Fruit fly (Drosophila melanogaster) whole organism, prepupa: ENCODE data around the gene Rsph3.

ENCODE experiments used
- CG10669 ChIP-seq: fragments of 200-800 bp; sonication (Bioruptor generic); optimal IDR thresholded peaks from 3 replicates; lab custom pipeline; 2018; ENCODE audit warnings: missing biosample characterization, mild to moderate bottlenecking, missing genetic modification characterization, moderate library complexity
- CG11294 ChIP-seq: fragments of 200-800 bp; sonication (Bioruptor generic); IDR thresholded peaks from 2 replicates; pipeline ENCODE4 v1.3.6; 2022; ENCODE audit warnings: missing biosample characterization, missing genetic modification characterization
- CG11762 ChIP-seq: fragments of 200-800 bp; sonication (Bioruptor generic); optimal IDR thresholded peaks from 3 replicates; lab custom pipeline; 2016; ENCODE audit warnings: missing biosample characterization, missing genetic modification characterization; ENCODE audit not compliant: insufficient read depth
- CG11902 ChIP-seq: fragments of 200-800 bp; sonication (Bioruptor generic); optimal IDR thresholded peaks from 3 replicates; lab custom pipeline; 2016; ENCODE audit warnings: missing biosample characterization, missing genetic modification characterization
- CG15336 ChIP-seq: fragments of 200-800 bp; sonication (Bioruptor generic); IDR thresholded peaks from 2 replicates; pipeline ENCODE4 v1.3.6; 2022; ENCODE audit warnings: missing biosample characterization, missing genetic modification characterization
- CG1621 ChIP-seq: fragments of 200-800 bp; sonication (Bioruptor generic); optimal IDR thresholded peaks from 3 replicates; lab custom pipeline; 2018; ENCODE audit warnings: missing biosample characterization, mild to moderate bottlenecking, missing genetic modification characterization
- CG16779 ChIP-seq: fragments of 200-800 bp; sonication (Bioruptor generic); optimal IDR thresholded peaks from 3 replicates; lab custom pipeline; 2017; ENCODE audit warnings: missing biosample characterization, mild to moderate bottlenecking, missing genetic modification characterization
- CG32006 ChIP-seq: fragments of 200-800 bp; sonication (Bioruptor generic); optimal IDR thresholded peaks from 3 replicates; lab custom pipeline; 2017; ENCODE audit warnings: missing biosample characterization, mild to moderate bottlenecking, missing genetic modification characterization
- CG4318 ChIP-seq: fragments of 200-800 bp; sonication (Bioruptor generic); optimal IDR thresholded peaks from 3 replicates; lab custom pipeline; 2017; ENCODE audit warnings: missing biosample characterization, mild to moderate bottlenecking, missing genetic modification characterization
- CG6854 ChIP-seq: fragments of 200-800 bp; sonication (Bioruptor generic); optimal IDR thresholded peaks from 2 replicates; lab custom pipeline; 2017; ENCODE audit warnings: missing biosample characterization, mild to moderate bottlenecking, missing genetic modification characterization
- CG7368 ChIP-seq: fragments of 200-800 bp; sonication (Bioruptor generic); optimal IDR thresholded peaks from 3 replicates; lab custom pipeline; 2016; ENCODE audit warnings: missing biosample characterization, missing genetic modification characterization
- CG8119 ChIP-seq: fragments of 200-800 bp; sonication (Bioruptor generic); IDR thresholded peaks from 3 replicates; pipeline ENCODE4 v1.3.6; 2022; ENCODE audit warnings: missing biosample characterization, missing genetic modification characterization
- CG8319 ChIP-seq: fragments of 200-800 bp; sonication (Bioruptor generic); optimal IDR thresholded peaks from 3 replicates; lab custom pipeline; 2016; ENCODE audit warnings: missing biosample characterization, missing genetic modification characterization
- CG8632 ChIP-seq: fragments of 200-800 bp; sonication (Bioruptor generic); optimal IDR thresholded peaks from 3 replicates; lab custom pipeline; 2016; ENCODE audit warnings: missing biosample characterization, missing genetic modification characterization
- Eip75B ChIP-seq: fragments of 200-800 bp; sonication (Bioruptor generic); optimal IDR thresholded peaks from 3 replicates; lab custom pipeline; 2016; ENCODE audit warnings: missing biosample characterization, missing genetic modification characterization
- Eip78C ChIP-seq: fragments of 200-800 bp; sonication (Bioruptor generic); peaks from one replicate; lab custom pipeline; 2016; ENCODE audit warnings: missing biosample characterization, missing genetic modification characterization
- Eip93F ChIP-seq: fragments of 200-800 bp; sonication (Bioruptor generic); optimal IDR thresholded peaks from 2 replicates; lab custom pipeline; 2016; ENCODE audit warnings: missing biosample characterization, mild to moderate bottlenecking, missing genetic modification characterization
- Ets96B ChIP-seq: fragments of 200-800 bp; optimal IDR thresholded peaks from 2 replicates; lab custom pipeline; 2019; ENCODE audit warnings: missing biosample characterization, mild to moderate bottlenecking, missing genetic modification characterization, moderate library complexity
- Gug ChIP-seq: fragments of 200-800 bp; sonication (Bioruptor generic); IDR thresholded peaks from 2 replicates; pipeline ENCODE4 v1.3.6; 2022; ENCODE audit warnings: missing biosample characterization, missing genetic modification characterization
- Hr4 ChIP-seq: fragments of 200-800 bp; sonication (Bioruptor generic); optimal IDR thresholded peaks from 3 replicates; lab custom pipeline; 2016; ENCODE audit warnings: missing biosample characterization, missing genetic modification characterization
- Lpt ChIP-seq: fragments of 200-800 bp; sonication (Bioruptor generic); optimal IDR thresholded peaks from 3 replicates; lab custom pipeline; 2016; ENCODE audit warnings: missing biosample characterization, missing genetic modification characterization
- Smox ChIP-seq: fragments of 200-800 bp; sonication (Bioruptor generic); optimal IDR thresholded peaks from 3 replicates; lab custom pipeline; 2016; ENCODE audit warnings: missing biosample characterization, missing genetic modification characterization
- Sox15 ChIP-seq: fragments of 200-800 bp; sonication (Bioruptor generic); optimal IDR thresholded peaks from 3 replicates; lab custom pipeline; 2016; ENCODE audit warnings: missing biosample characterization, missing genetic modification characterization
- acj6 ChIP-seq: fragments of 200-800 bp; sonication (Bioruptor generic); optimal IDR thresholded peaks from 3 replicates; lab custom pipeline; 2016; ENCODE audit warnings: missing biosample characterization, missing genetic modification characterization
- dac ChIP-seq: fragments of 200-800 bp; sonication (Bioruptor generic); optimal IDR thresholded peaks from 2 replicates; lab custom pipeline; 2017; ENCODE audit warnings: missing biosample characterization, mild to moderate bottlenecking, missing genetic modification characterization
- dsx ChIP-seq: fragments of 200-800 bp; optimal IDR thresholded peaks from 3 replicates; lab custom pipeline; 2019; ENCODE audit warnings: missing biosample characterization, mild to moderate bottlenecking, missing genetic modification characterization, moderate library complexity; ENCODE audit not compliant: poor library complexity, severe bottlenecking
- eg ChIP-seq: fragments of 200-800 bp; sonication (Bioruptor generic); IDR thresholded peaks from 3 replicates; pipeline ENCODE4 v1.3.6; 2022; ENCODE audit warnings: missing biosample characterization, missing genetic modification characterization
- esn ChIP-seq: fragments of 200-800 bp; sonication (Bioruptor generic); optimal IDR thresholded peaks from 2 replicates; lab custom pipeline; 2016; ENCODE audit warnings: missing biosample characterization, mild to moderate bottlenecking, missing genetic modification characterization, moderate library complexity
- fd59A ChIP-seq: fragments of 200-800 bp; sonication (Bioruptor generic); optimal IDR thresholded peaks from 2 replicates; lab custom pipeline; 2017; ENCODE audit warnings: missing biosample characterization, mild to moderate bottlenecking, missing genetic modification characterization, missing genetic modification reagents
- fkh ChIP-seq: fragments of 200-800 bp; sonication (Bioruptor generic); optimal IDR thresholded peaks from 3 replicates; lab custom pipeline; 2017; ENCODE audit warnings: missing biosample characterization, mild to moderate bottlenecking, missing genetic modification characterization, moderate library complexity
- lz ChIP-seq: fragments of 200-800 bp; sonication (Bioruptor generic); optimal IDR thresholded peaks from 3 replicates; lab custom pipeline; 2016; ENCODE audit warnings: missing biosample characterization, missing genetic modification characterization
- net ChIP-seq: fragments of 200-800 bp; sonication (Bioruptor generic); optimal IDR thresholded peaks from 3 replicates; lab custom pipeline; 2016; ENCODE audit warnings: missing biosample characterization, missing genetic modification characterization
- spab ChIP-seq: fragments of 200-800 bp; sonication (Bioruptor generic); optimal IDR thresholded peaks from 2 replicates; lab custom pipeline; 2017; ENCODE audit warnings: missing biosample characterization, mild to moderate bottlenecking, missing genetic modification characterization, missing genetic modification reagents
- ss ChIP-seq, 2 experiments: fragments of 200-800 bp; sonication (Bioruptor generic); optimal IDR thresholded peaks; 2 replicates in 1 of 2; 3 replicates in 1 of 2; lab custom pipeline; 2017 to 2018; ENCODE audit warnings: mild to moderate bottlenecking in 2 of 2, missing biosample characterization in 2 of 2, missing genetic modification characterization in 2 of 2, moderate library complexity in 1 of 2
- svp ChIP-seq: fragments of 200-800 bp; sonication (Bioruptor generic); peaks from one replicate; lab custom pipeline; 2016; ENCODE audit warnings: missing biosample characterization, missing genetic modification characterization
- topi ChIP-seq: fragments of 200-800 bp; sonication (Bioruptor generic); optimal IDR thresholded peaks from 3 replicates; lab custom pipeline; 2016; ENCODE audit warnings: missing biosample characterization, missing genetic modification characterization
- vri ChIP-seq: fragments of 200-800 bp; sonication (Bioruptor generic); optimal IDR thresholded peaks from 3 replicates; lab custom pipeline; 2016; ENCODE audit warnings: missing biosample characterization, mild to moderate bottlenecking, missing genetic modification characterization

Rsph3 gene

dm6 chr3L:6784635-6785606, 21.9 kb upstream of the Rsph3 start:
- TF ChIP-seq CG6854 (GFP tag; lab: Kevin White, UChicago): no peak
- no peak for TF ChIP-seq acj6 (GFP tag; lab: Kevin White, UChicago)
- TF ChIP-seq spab (GFP tag; lab: Kevin White, UChicago): no peak
- TF ChIP-seq Smox: no peak
- TF ChIP-seq svp (GFP tag; lab: Kevin White, UChicago): no peak
- no peak for TF ChIP-seq Hr4 (GFP tag; lab: Kevin White, UChicago)
- TF ChIP-seq CG4318 (GFP tag; lab: Kevin White, UChicago): no peak
- no peak for TF ChIP-seq CG7368 (GFP tag; lab: Kevin White, UChicago)

dm6 chr3L:6783403-6783802, 20.4 kb upstream of the Rsph3 start:
- TF ChIP-seq dsx (GFP tag; lab: Kevin White, UChicago) (no peak), CG8632 (GFP tag; lab: Kevin White, UChicago) (no peak), spab (GFP tag; lab: Kevin White, UChicago) (no peak), CG8319 (GFP tag; lab: Kevin White, UChicago) (no peak), topi (no peak), CG11762 (GFP tag; lab: Kevin White, UChicago) (no peak), lz (no peak), eg (GFP tag; lab: Robert Waterston, UW) (no peak), dac (GFP tag; lab: Kevin White, UChicago) (no peak), CG6854 (GFP tag; lab: Kevin White, UChicago) (no peak), CG1621 (tag; lab: Kevin White, UChicago) (no peak), CG16779 (tag; lab: Kevin White, UChicago) (no peak), CG8119 (GFP tag; lab: Robert Waterston, UW) (no peak)

- TF ChIP-seq fkh (GFP tag; lab: Kevin White, UChicago) (no peak), Eip93F (GFP tag; lab: Kevin White, UChicago) (no peak), CG6854 (GFP tag; lab: Kevin White, UChicago) (no peak), Smox (no peak), net (GFP tag; lab: Kevin White, UChicago) (no peak), Ets96B (tag; lab: Kevin White, UChicago) (no peak)
- TF ChIP-seq, all 60 proteins: peak for 0
These were observed 16.4 kb upstream of the Rsph3 start for dm6 chr3L:6779398-6779797.

- no peak for TF ChIP-seq eg (GFP tag; lab: Robert Waterston, UW)
- TF ChIP-seq Lpt: no peak
- TF ChIP-seq spab (GFP tag; lab: Kevin White, UChicago): no peak
- TF ChIP-seq acj6 (GFP tag; lab: Kevin White, UChicago): no peak
- TF ChIP-seq fd59A (GFP tag; lab: Kevin White, UChicago): no peak
These were observed 15.8 kb upstream of the Rsph3 start for dm6 chr3L:6778804-6779289.

dm6 chr3L:6777614-6778013, 14.6 kb upstream of the Rsph3 start:
- TF ChIP-seq CG32006 (GFP tag; lab: Kevin White, UChicago) (peak; percentile 25), CG1621 (tag; lab: Kevin White, UChicago) (no peak), CG6854 (GFP tag; lab: Kevin White, UChicago) (no peak), Lpt (no peak), CG10669 (GFP tag; lab: Kevin White, UChicago) (no peak), Eip93F (GFP tag; lab: Kevin White, UChicago) (no peak), vri (GFP tag; lab: Kevin White, UChicago) (no peak), esn (GFP tag; lab: Kevin White, UChicago) (no peak), svp (GFP tag; lab: Kevin White, UChicago) (no peak), Eip75B (no peak), Hr4 (GFP tag; lab: Kevin White, UChicago) (peak; percentile 40), Gug (GFP tag; lab: Robert Waterston, UW) (0 out of 2 replicates have a peak, but pooled peaks have one; percentile 35), Eip78C (peak; percentile 35), ss (GFP tag; optimal IDR thresholded peaks at IDR 0.05; lab: Kevin White, UChicago) (peak in 1 of 2 experiments; percentile 70), CG15336 (GFP tag; lab: Robert Waterston, UW) (peak; percentile 59), dsx (GFP tag; lab: Kevin White, UChicago) (no peak), Sox15 (no peak), CG8632 (GFP tag; lab: Kevin White, UChicago) (no peak), CG11294 (no peak), CG11902 (GFP tag; lab: Kevin White, UChicago) (no peak), Ets96B (tag; lab: Kevin White, UChicago) (no peak), Smox (no peak), eg (GFP tag; lab: Robert Waterston, UW) (peak; percentile 35; the same call in 1 of the 3 replicates)
- TF ChIP-seq, all 60 proteins: peak for 7
